Fruit fly (Drosophila melanogaster): ENCODE results near the gene IntS14.
A peak's percentile ranks its signal among the peaks of the same experiment; 100 is the strongest.

The IntS14 gene

DNA sequence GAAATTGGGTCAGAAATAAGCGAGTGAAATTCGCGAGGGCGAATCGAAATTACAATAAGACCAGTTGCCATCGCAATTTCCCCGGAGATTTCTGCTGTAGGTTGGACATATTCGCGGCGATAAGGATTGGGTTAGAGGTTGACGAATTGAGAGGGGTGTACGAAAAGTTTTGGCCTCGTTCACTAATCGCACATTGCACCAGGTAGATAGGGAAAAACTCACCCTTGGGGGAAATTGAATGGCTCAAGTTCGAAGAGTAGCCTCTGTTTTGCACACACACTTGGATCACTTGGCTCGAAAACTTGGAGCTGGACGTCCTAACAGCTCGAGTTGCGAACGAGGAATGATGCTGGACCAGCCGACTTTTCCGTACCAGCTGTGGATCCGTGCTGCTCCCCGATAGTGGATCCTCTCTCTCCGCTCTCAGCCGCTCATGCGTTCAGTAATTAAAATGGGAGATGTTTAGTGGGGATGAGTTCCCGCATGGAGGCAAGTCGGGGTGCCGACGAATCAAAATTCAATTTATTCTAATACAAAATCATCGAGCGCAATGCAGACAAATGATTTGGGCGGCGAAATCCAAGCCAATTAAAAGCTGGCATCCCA lies 602 bp upstream of the IntS14 start, which contains the start of gene CG5080:
Gene CG5080, minus strand, starts transcription at position 349 of the 606 bp plus-strand sequence.
- no peak for TF ChIP-seq br (GFP tag; optimal IDR thresholded peaks at IDR 0.05)
- no peak for TF ChIP-seq CG9705 (GFP tag; optimal IDR thresholded peaks at IDR 0.05)
- TF ChIP-seq ey (GFP tag; optimal IDR thresholded peaks at IDR 0.05): no peak
- no peak for TF ChIP-seq Rel (GFP tag; optimal IDR thresholded peaks at IDR 0.05)
- peak; percentile 49 for TF ChIP-seq Rel (tag; optimal IDR thresholded peaks at IDR 0.05)
- TF ChIP-seq Dif (GFP tag; optimal IDR thresholded peaks at IDR 0.05; ENCODE audit: partially characterized antibody): peak; percentile 63
- no peak for TF ChIP-seq CrebA (GFP tag; optimal IDR thresholded peaks at IDR 0.05; ENCODE audit: borderline replicate concordance)
- TF ChIP-seq usp (GFP tag; optimal IDR thresholded peaks at IDR 0.05): no peak
- no peak for TF ChIP-seq foxo (GFP tag; optimal IDR thresholded peaks at IDR 0.05)
- no peak for TF ChIP-seq GATAd (GFP tag; optimal IDR thresholded peaks at IDR 0.05)
- no peak for TF ChIP-seq jim (GFP tag; optimal IDR thresholded peaks at IDR 0.05)

DNA sequence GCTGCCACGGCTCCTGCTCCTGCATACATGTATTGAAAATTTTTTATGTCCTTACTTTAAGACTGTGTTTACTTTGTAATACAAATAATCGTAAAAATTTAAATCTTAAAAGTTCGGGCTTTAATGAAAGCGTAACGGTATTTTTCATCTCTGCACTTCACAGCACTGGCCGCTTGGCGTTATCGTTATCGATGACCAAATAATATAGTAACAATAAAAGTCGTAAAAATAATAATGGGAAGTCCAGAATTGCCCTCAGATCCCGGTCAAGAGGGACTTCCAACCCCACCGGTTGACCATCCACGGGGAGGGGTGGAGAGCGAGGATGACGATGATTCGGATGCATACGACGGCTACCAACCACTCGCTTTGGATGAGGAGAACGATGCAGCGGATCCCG lies 2.1 kb downstream of the IntS14 start, which contains the start of gene CG14341:
Gene CG14341, plus strand, starts transcription at position 181 of the 400 bp plus-strand sequence.
- no peak for TF ChIP-seq woc (GFP tag; optimal IDR thresholded peaks at IDR 0.05)
- no peak for TF ChIP-seq Rel (GFP tag; optimal IDR thresholded peaks at IDR 0.05)
- TF ChIP-seq Rel (tag; optimal IDR thresholded peaks at IDR 0.05): peak; percentile 97

DNA sequence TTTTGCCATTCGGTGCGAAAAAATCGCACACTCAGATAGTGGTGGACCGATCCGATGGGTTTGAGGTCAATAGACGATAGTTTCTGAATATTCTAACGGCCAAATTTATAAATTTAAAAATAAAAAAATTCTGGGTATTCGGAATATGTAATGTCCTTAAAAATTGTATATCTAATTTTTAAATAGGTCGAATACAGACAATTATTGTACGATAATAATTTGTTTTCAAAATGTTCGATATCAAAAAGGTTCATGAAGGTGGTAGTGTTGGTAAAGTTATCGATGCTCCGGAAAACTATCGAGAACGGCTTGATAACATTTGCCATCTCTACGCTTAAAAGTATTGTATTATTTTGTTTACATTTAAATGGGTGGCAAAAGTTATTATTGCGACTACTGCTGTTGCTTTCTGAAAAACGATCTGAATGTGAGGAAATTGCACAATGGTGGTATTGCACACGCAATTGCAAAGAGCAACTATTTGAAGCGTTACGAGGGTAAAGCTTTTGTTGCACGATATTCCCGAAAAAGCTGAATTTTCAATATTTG lies 5.7 kb downstream of the IntS14 start, which contains the start of the genes CG31922 and Plap:
Gene CG31922, plus strand, starts transcription at position 315 of the 549 bp plus-strand sequence.
Gene Plap, minus strand, starts transcription at position 499 of the 549 bp plus-strand sequence.
- TF ChIP-seq Dif (GFP tag; optimal IDR thresholded peaks at IDR 0.05; ENCODE audit: partially characterized antibody) (no peak), rgr (GFP tag; optimal IDR thresholded peaks at IDR 0.05) (peak; percentile 80), Mio (GFP tag; optimal IDR thresholded peaks at IDR 0.05) (no peak), dmrt93B (GFP tag; optimal IDR thresholded peaks at IDR 0.05) (peak; percentile 63), usp (GFP tag; optimal IDR thresholded peaks at IDR 0.05) (no peak), Hr83 (GFP tag; optimal IDR thresholded peaks at IDR 0.05; ENCODE audit: poor library complexity, severe bottlenecking) (peak; percentile 61), h (GFP tag; optimal IDR thresholded peaks at IDR 0.05) (peak; percentile 84), psq (GFP tag; optimal IDR thresholded peaks at IDR 0.05) (peak; percentile 69), dsf (GFP tag; optimal IDR thresholded peaks at IDR 0.05; ENCODE audit: borderline replicate concordance) (no peak), br (GFP tag; optimal IDR thresholded peaks at IDR 0.05) (peak; percentile 76), CG9705 (GFP tag; optimal IDR thresholded peaks at IDR 0.05) (peak; percentile 63), HLH106 (tag; optimal IDR thresholded peaks at IDR 0.05) (peak; percentile 81), pan (optimal IDR thresholded peaks at IDR 0.05) (no peak), ey (GFP tag; optimal IDR thresholded peaks at IDR 0.05) (peak; percentile 67), Myc (optimal IDR thresholded peaks at IDR 0.05) (peak; percentile 63), N (GFP tag; optimal IDR thresholded peaks at IDR 0.05) (no peak), Sp1 (GFP tag; optimal IDR thresholded peaks at IDR 0.05) (peak; percentile 78), Vsx2 (GFP tag; optimal IDR thresholded peaks at IDR 0.05; ENCODE audit: partially characterized antibody) (no peak), sage (GFP tag; optimal IDR thresholded peaks at IDR 0.05) (no peak), brk (GFP tag; optimal IDR thresholded peaks at IDR 0.05) (no peak), OdsH (GFP tag; optimal IDR thresholded peaks at IDR 0.05) (peak; percentile 73), Rel (GFP tag; optimal IDR thresholded peaks at IDR 0.05) (no peak), Rel (tag; optimal IDR thresholded peaks at IDR 0.05) (peak; percentile 97), woc (GFP tag; optimal IDR thresholded peaks at IDR 0.05) (peak; percentile 58), sv (GFP tag; optimal IDR thresholded peaks at IDR 0.05) (peak; percentile 75), foxo (GFP tag; optimal IDR thresholded peaks at IDR 0.05) (peak; percentile 18 to 76), CG32264 (GFP tag; optimal IDR thresholded peaks at IDR 0.05) (no peak)

DNA sequence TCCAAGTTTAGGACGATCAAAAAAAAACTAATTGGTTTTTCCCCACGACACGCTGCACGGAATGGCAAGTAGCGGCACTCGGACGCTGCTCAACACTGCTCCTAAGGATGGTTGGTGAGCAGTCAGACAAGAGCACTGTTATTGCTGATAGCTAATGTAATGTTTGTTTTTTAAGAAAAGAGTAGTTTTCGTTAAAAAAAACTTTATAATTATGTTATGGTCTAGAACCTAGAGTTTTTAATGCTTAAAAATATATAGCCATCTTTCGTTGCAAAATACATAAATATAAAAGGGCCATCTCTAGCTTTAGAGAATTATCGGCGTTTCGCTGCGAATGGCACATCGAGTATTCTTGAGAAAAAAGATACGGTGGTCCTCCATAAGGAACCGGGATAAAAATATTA lies 8.5 kb downstream of the IntS14 start, which contains the start of the genes Charon and CG4887:
Gene Charon, minus strand, starts transcription at position 102 of the 404 bp plus-strand sequence.
Gene CG4887, plus strand, starts transcription at position 306 of the 404 bp plus-strand sequence.
- peak; percentile 73 for TF ChIP-seq Myc (optimal IDR thresholded peaks at IDR 0.05)
- peak; percentile 94 for TF ChIP-seq h (GFP tag; optimal IDR thresholded peaks at IDR 0.05)
- no peak for TF ChIP-seq woc (GFP tag; optimal IDR thresholded peaks at IDR 0.05)
- peak; percentile 88 for TF ChIP-seq OdsH (GFP tag; optimal IDR thresholded peaks at IDR 0.05)
- no peak for TF ChIP-seq br (GFP tag; optimal IDR thresholded peaks at IDR 0.05)
- no peak for TF ChIP-seq Hnf4 (GFP tag; optimal IDR thresholded peaks at IDR 0.05)
- TF ChIP-seq lola (GFP tag; optimal IDR thresholded peaks at IDR 0.05): no peak
- peak; percentile 84 for TF ChIP-seq Sp1 (GFP tag; optimal IDR thresholded peaks at IDR 0.05)
- TF ChIP-seq rgr (GFP tag; optimal IDR thresholded peaks at IDR 0.05): peak; percentile 90
- no peak for TF ChIP-seq jim (GFP tag; optimal IDR thresholded peaks at IDR 0.05)
- TF ChIP-seq sage (GFP tag; optimal IDR thresholded peaks at IDR 0.05): no peak
- TF ChIP-seq N (GFP tag; optimal IDR thresholded peaks at IDR 0.05): no peak
- TF ChIP-seq fru (GFP tag; optimal IDR thresholded peaks at IDR 0.05): no peak
- no peak for TF ChIP-seq Vsx2 (GFP tag; optimal IDR thresholded peaks at IDR 0.05; ENCODE audit: partially characterized antibody)
- TF ChIP-seq psq (GFP tag; optimal IDR thresholded peaks at IDR 0.05): peak; percentile 83
- peak; percentile 88 for TF ChIP-seq GATAd (GFP tag; optimal IDR thresholded peaks at IDR 0.05)
- TF ChIP-seq Rel (GFP tag; optimal IDR thresholded peaks at IDR 0.05): no peak
- TF ChIP-seq Rel (tag; optimal IDR thresholded peaks at IDR 0.05): peak; percentile 100
- peak; percentile 48 for TF ChIP-seq Mio (GFP tag; optimal IDR thresholded peaks at IDR 0.05)
- peak; percentile 85 for TF ChIP-seq sv (GFP tag; optimal IDR thresholded peaks at IDR 0.05)
- peak; percentile 73 for TF ChIP-seq CG9705 (GFP tag; optimal IDR thresholded peaks at IDR 0.05)
- TF ChIP-seq dsf (GFP tag; optimal IDR thresholded peaks at IDR 0.05; ENCODE audit: borderline replicate concordance): no peak
- TF ChIP-seq Dif (GFP tag; optimal IDR thresholded peaks at IDR 0.05; ENCODE audit: partially characterized antibody): no peak
- TF ChIP-seq ey (GFP tag; optimal IDR thresholded peaks at IDR 0.05): peak; percentile 89
- peak; percentile 16 for TF ChIP-seq Hr83 (GFP tag; optimal IDR thresholded peaks at IDR 0.05; ENCODE audit: poor library complexity, severe bottlenecking)
- TF ChIP-seq usp (GFP tag; optimal IDR thresholded peaks at IDR 0.05): no peak
- no peak for TF ChIP-seq Dfd (GFP tag; optimal IDR thresholded peaks at IDR 0.05)
- peak; percentile 41 to 93 for TF ChIP-seq foxo (GFP tag; optimal IDR thresholded peaks at IDR 0.05)
- TF ChIP-seq tai (GFP tag; optimal IDR thresholded peaks at IDR 0.05): no peak
- peak; percentile 87 for TF ChIP-seq HLH106 (tag; optimal IDR thresholded peaks at IDR 0.05)
- no peak for TF ChIP-seq dl (GFP tag; optimal IDR thresholded peaks at IDR 0.05; ENCODE audit: insufficient read depth in 1 of 2, partially characterized antibody in 2 of 2)
- TF ChIP-seq pan (optimal IDR thresholded peaks at IDR 0.05): no peak

Measured in whole organism, wandering third instar larva.